Fruit fly (Drosophila melanogaster) whole organism, prepupa: Measurements from ENCODE around the gene amx.
A peak's percentile ranks its signal among the peaks of the same experiment; 100 is the strongest.

Experiments used
- Blimp-1 ChIP-seq: fragments of 200-800 bp; sonication (Bioruptor generic); optimal IDR thresholded peaks from 3 replicates; lab custom pipeline; 2017; ENCODE audit warnings: missing biosample characterization, missing genetic modification characterization, mild to moderate bottlenecking, moderate library complexity, missing genetic modification reagents
- CG10631 ChIP-seq: fragments of 200-800 bp; sonication (Bioruptor generic); optimal IDR thresholded peaks from 2 replicates; lab custom pipeline; 2016; ENCODE audit warnings: missing biosample characterization, missing genetic modification characterization
- CG11762 ChIP-seq: fragments of 200-800 bp; sonication (Bioruptor generic); optimal IDR thresholded peaks from 3 replicates; lab custom pipeline; 2016; ENCODE audit warnings: missing biosample characterization, missing genetic modification characterization; ENCODE audit not compliant: insufficient read depth
- CG11902 ChIP-seq: fragments of 200-800 bp; sonication (Bioruptor generic); optimal IDR thresholded peaks from 3 replicates; lab custom pipeline; 2016; ENCODE audit warnings: missing biosample characterization, missing genetic modification characterization
- CG15336 ChIP-seq: fragments of 200-800 bp; sonication (Bioruptor generic); IDR thresholded peaks from 2 replicates; pipeline ENCODE4 v1.3.6; 2022; ENCODE audit warnings: missing biosample characterization, missing genetic modification characterization
- CG1621 ChIP-seq: fragments of 200-800 bp; sonication (Bioruptor generic); optimal IDR thresholded peaks from 3 replicates; lab custom pipeline; 2018; ENCODE audit warnings: missing biosample characterization, mild to moderate bottlenecking, missing genetic modification characterization
- CG16779 ChIP-seq: fragments of 200-800 bp; sonication (Bioruptor generic); optimal IDR thresholded peaks from 3 replicates; lab custom pipeline; 2017; ENCODE audit warnings: missing biosample characterization, mild to moderate bottlenecking, missing genetic modification characterization
- CG3032 ChIP-seq: fragments of 200-800 bp; optimal IDR thresholded peaks from 2 replicates; lab custom pipeline; 2019; ENCODE audit warnings: missing biosample characterization, mild to moderate bottlenecking, missing genetic modification characterization, moderate library complexity
- CG31627 ChIP-seq: fragments of 200-800 bp; sonication (Bioruptor generic); optimal IDR thresholded peaks from 3 replicates; lab custom pipeline; 2016; ENCODE audit warnings: missing biosample characterization, missing genetic modification characterization
- CG34406 ChIP-seq: fragments of 200-800 bp; sonication (Bioruptor generic); optimal IDR thresholded peaks from 3 replicates; lab custom pipeline; 2016; ENCODE audit warnings: missing biosample characterization, missing genetic modification characterization
- CG3919 ChIP-seq: fragments of 200-800 bp; sonication (Bioruptor generic); optimal IDR thresholded peaks from 3 replicates; lab custom pipeline; 2016; ENCODE audit warnings: missing biosample characterization, missing genetic modification characterization
- CG4318 ChIP-seq: fragments of 200-800 bp; sonication (Bioruptor generic); optimal IDR thresholded peaks from 3 replicates; lab custom pipeline; 2017; ENCODE audit warnings: missing biosample characterization, mild to moderate bottlenecking, missing genetic modification characterization
- CG6163 ChIP-seq: fragments of 200-800 bp; sonication (Bioruptor generic); IDR thresholded peaks from 3 replicates; pipeline ENCODE4 v1.3.6; 2022; ENCODE audit warnings: missing biosample characterization, missing genetic modification characterization
- CG6276 ChIP-seq: fragments of 200-800 bp; sonication (Bioruptor generic); optimal IDR thresholded peaks from 2 replicates; lab custom pipeline; 2017; ENCODE audit warnings: missing biosample characterization, mild to moderate bottlenecking, missing genetic modification characterization
- CG6854 ChIP-seq: fragments of 200-800 bp; sonication (Bioruptor generic); optimal IDR thresholded peaks from 2 replicates; lab custom pipeline; 2017; ENCODE audit warnings: missing biosample characterization, mild to moderate bottlenecking, missing genetic modification characterization
- CG8119 ChIP-seq: fragments of 200-800 bp; sonication (Bioruptor generic); IDR thresholded peaks from 3 replicates; pipeline ENCODE4 v1.3.6; 2022; ENCODE audit warnings: missing biosample characterization, missing genetic modification characterization
- CG8319 ChIP-seq: fragments of 200-800 bp; sonication (Bioruptor generic); optimal IDR thresholded peaks from 3 replicates; lab custom pipeline; 2016; ENCODE audit warnings: missing biosample characterization, missing genetic modification characterization
- CG8632 ChIP-seq: fragments of 200-800 bp; sonication (Bioruptor generic); optimal IDR thresholded peaks from 3 replicates; lab custom pipeline; 2016; ENCODE audit warnings: missing biosample characterization, missing genetic modification characterization
- CG9139 ChIP-seq: fragments of 200-800 bp; sonication (Bioruptor generic); optimal IDR thresholded peaks from 3 replicates; lab custom pipeline; 2017; ENCODE audit warnings: missing biosample characterization, mild to moderate bottlenecking, missing genetic modification characterization
- Eip75B ChIP-seq: fragments of 200-800 bp; sonication (Bioruptor generic); optimal IDR thresholded peaks from 3 replicates; lab custom pipeline; 2016; ENCODE audit warnings: missing biosample characterization, missing genetic modification characterization
- Eip78C ChIP-seq: fragments of 200-800 bp; sonication (Bioruptor generic); peaks from one replicate; lab custom pipeline; 2016; ENCODE audit warnings: missing biosample characterization, missing genetic modification characterization
- Eip93F ChIP-seq: fragments of 200-800 bp; sonication (Bioruptor generic); optimal IDR thresholded peaks from 2 replicates; lab custom pipeline; 2016; ENCODE audit warnings: missing biosample characterization, mild to moderate bottlenecking, missing genetic modification characterization
- Ets21C ChIP-seq: fragments of 200-800 bp; sonication (Bioruptor generic); optimal IDR thresholded peaks from 3 replicates; lab custom pipeline; 2016; ENCODE audit warnings: missing biosample characterization, missing genetic modification characterization
- Ets96B ChIP-seq: fragments of 200-800 bp; optimal IDR thresholded peaks from 2 replicates; lab custom pipeline; 2019; ENCODE audit warnings: missing biosample characterization, mild to moderate bottlenecking, missing genetic modification characterization, moderate library complexity
- Gug ChIP-seq: fragments of 200-800 bp; sonication (Bioruptor generic); IDR thresholded peaks from 2 replicates; pipeline ENCODE4 v1.3.6; 2022; ENCODE audit warnings: missing biosample characterization, missing genetic modification characterization
- Hr38 ChIP-seq: sonication (Bioruptor generic); optimal IDR thresholded peaks from 2 replicates; lab custom pipeline; 2016; ENCODE audit warnings: missing biosample characterization, missing genetic modification characterization
- Hr39 ChIP-seq: fragments of 200-800 bp; sonication (Bioruptor generic); optimal IDR thresholded peaks from 2 replicates; lab custom pipeline; 2016; ENCODE audit warnings: missing biosample characterization, missing genetic modification characterization
- Hr4 ChIP-seq: fragments of 200-800 bp; sonication (Bioruptor generic); optimal IDR thresholded peaks from 3 replicates; lab custom pipeline; 2016; ENCODE audit warnings: missing biosample characterization, missing genetic modification characterization
- Lpt ChIP-seq: fragments of 200-800 bp; sonication (Bioruptor generic); optimal IDR thresholded peaks from 3 replicates; lab custom pipeline; 2016; ENCODE audit warnings: missing biosample characterization, missing genetic modification characterization
- Met ChIP-seq: fragments of 200-800 bp; sonication (Bioruptor generic); optimal IDR thresholded peaks from 3 replicates; lab custom pipeline; 2016; ENCODE audit warnings: missing biosample characterization, missing genetic modification characterization
- Sox102F ChIP-seq: fragments of 200-800 bp; sonication (Bioruptor generic); optimal IDR thresholded peaks from 2 replicates; lab custom pipeline; 2016; ENCODE audit warnings: missing biosample characterization, mild to moderate bottlenecking, missing genetic modification characterization
- Sox14 ChIP-seq: fragments of 200-800 bp; sonication (Bioruptor generic); optimal IDR thresholded peaks from 3 replicates; lab custom pipeline; 2016; ENCODE audit warnings: missing biosample characterization, missing genetic modification characterization
- achi ChIP-seq: fragments of 200-800 bp; sonication (Bioruptor generic); optimal IDR thresholded peaks from 3 replicates; lab custom pipeline; 2016; ENCODE audit warnings: missing biosample characterization, missing genetic modification characterization
- acj6 ChIP-seq: fragments of 200-800 bp; sonication (Bioruptor generic); optimal IDR thresholded peaks from 3 replicates; lab custom pipeline; 2016; ENCODE audit warnings: missing biosample characterization, missing genetic modification characterization
- cyc ChIP-seq: fragments of 200-800 bp; sonication (Bioruptor generic); optimal IDR thresholded peaks from 3 replicates; lab custom pipeline; 2016; ENCODE audit warnings: missing biosample characterization, missing genetic modification characterization
- dac ChIP-seq: fragments of 200-800 bp; sonication (Bioruptor generic); optimal IDR thresholded peaks from 2 replicates; lab custom pipeline; 2017; ENCODE audit warnings: missing biosample characterization, mild to moderate bottlenecking, missing genetic modification characterization
- dsx ChIP-seq: fragments of 200-800 bp; optimal IDR thresholded peaks from 3 replicates; lab custom pipeline; 2019; ENCODE audit warnings: missing biosample characterization, mild to moderate bottlenecking, missing genetic modification characterization, moderate library complexity; ENCODE audit not compliant: poor library complexity, severe bottlenecking
- esn ChIP-seq: fragments of 200-800 bp; sonication (Bioruptor generic); optimal IDR thresholded peaks from 2 replicates; lab custom pipeline; 2016; ENCODE audit warnings: missing biosample characterization, mild to moderate bottlenecking, missing genetic modification characterization, moderate library complexity
- fd59A ChIP-seq: fragments of 200-800 bp; sonication (Bioruptor generic); optimal IDR thresholded peaks from 2 replicates; lab custom pipeline; 2017; ENCODE audit warnings: missing biosample characterization, mild to moderate bottlenecking, missing genetic modification characterization, missing genetic modification reagents
- fd85E ChIP-seq: fragments of 200-800 bp; sonication (Bioruptor generic); optimal IDR thresholded peaks from 3 replicates; lab custom pipeline; 2016; ENCODE audit warnings: missing biosample characterization, missing genetic modification characterization
- fkh ChIP-seq: fragments of 200-800 bp; sonication (Bioruptor generic); optimal IDR thresholded peaks from 3 replicates; lab custom pipeline; 2017; ENCODE audit warnings: missing biosample characterization, mild to moderate bottlenecking, missing genetic modification characterization, moderate library complexity
- lz ChIP-seq: fragments of 200-800 bp; sonication (Bioruptor generic); optimal IDR thresholded peaks from 3 replicates; lab custom pipeline; 2016; ENCODE audit warnings: missing biosample characterization, missing genetic modification characterization
- net ChIP-seq: fragments of 200-800 bp; sonication (Bioruptor generic); optimal IDR thresholded peaks from 3 replicates; lab custom pipeline; 2016; ENCODE audit warnings: missing biosample characterization, missing genetic modification characterization
- pdm3 ChIP-seq: fragments of 200-800 bp; sonication (Bioruptor generic); optimal IDR thresholded peaks from 3 replicates; lab custom pipeline; 2016; ENCODE audit warnings: missing biosample characterization, missing genetic modification characterization
- salr ChIP-seq, 2 experiments: fragments of 200-800 bp; sonication (Bioruptor generic); optimal IDR thresholded peaks; 3 replicates each; lab custom pipeline; 2016 to 2018; ENCODE audit warnings: missing biosample characterization in 2 of 2, missing genetic modification characterization in 2 of 2, mild to moderate bottlenecking in 1 of 2
- spab ChIP-seq: fragments of 200-800 bp; sonication (Bioruptor generic); optimal IDR thresholded peaks from 2 replicates; lab custom pipeline; 2017; ENCODE audit warnings: missing biosample characterization, mild to moderate bottlenecking, missing genetic modification characterization, missing genetic modification reagents
- ss ChIP-seq, 2 experiments: fragments of 200-800 bp; sonication (Bioruptor generic); optimal IDR thresholded peaks; 2 replicates in 1 of 2; 3 replicates in 1 of 2; lab custom pipeline; 2017 to 2018; ENCODE audit warnings: mild to moderate bottlenecking in 2 of 2, missing biosample characterization in 2 of 2, missing genetic modification characterization in 2 of 2, moderate library complexity in 1 of 2
- svp ChIP-seq: fragments of 200-800 bp; sonication (Bioruptor generic); peaks from one replicate; lab custom pipeline; 2016; ENCODE audit warnings: missing biosample characterization, missing genetic modification characterization
- topi ChIP-seq: fragments of 200-800 bp; sonication (Bioruptor generic); optimal IDR thresholded peaks from 3 replicates; lab custom pipeline; 2016; ENCODE audit warnings: missing biosample characterization, missing genetic modification characterization
- vri ChIP-seq: fragments of 200-800 bp; sonication (Bioruptor generic); optimal IDR thresholded peaks from 3 replicates; lab custom pipeline; 2016; ENCODE audit warnings: missing biosample characterization, mild to moderate bottlenecking, missing genetic modification characterization

The amx gene

dm6 chrX:9200234-9200633 lies 46.9 kb downstream of the amx start:
- no peak for TF ChIP-seq pdm3
- no peak for TF ChIP-seq CG3919 (GFP tag; lab: Kevin White, UChicago)
- no peak for TF ChIP-seq CG31627 (GFP tag; lab: Kevin White, UChicago)
- peak; percentile 75 for TF ChIP-seq vri
- no peak for TF ChIP-seq CG11762 (GFP tag; lab: Kevin White, UChicago)

dm6 chrX:9196362-9196761 lies 50.8 kb downstream of the amx start, which contains the start of gene CG12118:
Gene CG12118 (minus strand): TSS chrX:9196414.
- TF ChIP-seq CG6276 (GFP tag; lab: Kevin White, UChicago) (no peak), CG8632 (GFP tag; lab: Kevin White, UChicago) (peak; percentile 69), Hr38 (GFP tag; lab: Kevin White, UChicago) (no peak), Hr39 (GFP tag; lab: Kevin White, UChicago) (peak; percentile 44), CG15336 (GFP tag; lab: Robert Waterston, UW) (peak; percentile 72), Met (GFP tag; lab: Kevin White, UChicago) (peak; percentile 74), net (GFP tag; lab: Kevin White, UChicago) (peak; percentile 52), CG6854 (no peak), spab (GFP tag; lab: Kevin White, UChicago) (no peak), CG11902 (GFP tag; lab: Kevin White, UChicago) (peak; percentile 42), Sox14 (GFP tag; lab: Kevin White, UChicago) (peak; percentile 41), CG16779 (tag; lab: Kevin White, UChicago) (no peak), CG34406 (GFP tag; lab: Kevin White, UChicago) (peak; percentile 69), acj6 (peak; percentile 77), CG3032 (peak; percentile 61), fkh (GFP tag; lab: Kevin White, UChicago) (peak; percentile 50), cyc (GFP tag; lab: Kevin White, UChicago) (peak; percentile 62), esn (GFP tag; lab: Kevin White, UChicago) (peak; percentile 84), Ets96B (tag; lab: Kevin White, UChicago) (peak; percentile 49), fd59A (GFP tag; lab: Kevin White, UChicago) (no peak), Eip93F (GFP tag; lab: Kevin White, UChicago) (peak; percentile 45), Lpt (GFP tag; lab: Kevin White, UChicago) (peak; percentile 66), Ets21C (GFP tag; lab: Kevin White, UChicago) (peak; percentile 53), CG8119 (peak; percentile 67), CG10631 (peak; percentile 83), Hr4 (peak; percentile 65), CG1621 (tag; lab: Kevin White, UChicago) (peak; percentile 18), achi (GFP tag; lab: Kevin White, UChicago) (peak; percentile 75), topi (GFP tag; lab: Kevin White, UChicago) (peak; percentile 69), Gug (GFP tag; lab: Robert Waterston, UW) (peak; percentile 75), dsx (GFP tag; lab: Kevin White, UChicago) (no peak), Sox102F (GFP tag; lab: Kevin White, UChicago) (peak; percentile 74), Eip75B (peak; percentile 53), lz (GFP tag; lab: Kevin White, UChicago) (peak; percentile 71), CG6163 (GFP tag; lab: Robert Waterston, UW) (no peak; the same call in 1 of the 3 replicates), CG4318 (GFP tag; lab: Kevin White, UChicago) (no peak), CG11762 (GFP tag; lab: Kevin White, UChicago) (peak; percentile 5), fd85E (no peak), CG31627 (GFP tag; lab: Kevin White, UChicago) (peak; percentile 53), Blimp-1 (GFP tag; lab: Kevin White, UChicago) (no peak), salr (GFP tag; optimal IDR thresholded peaks at IDR 0.05; lab: Kevin White, UChicago) (peak in 1 of 2 experiments; percentile 31), dac (GFP tag; lab: Kevin White, UChicago) (no peak), svp (GFP tag; lab: Kevin White, UChicago) (no peak), CG9139 (GFP tag; lab: Kevin White, UChicago) (no peak), Eip78C (GFP tag; lab: Kevin White, UChicago) (peak; percentile 87), ss (GFP tag; optimal IDR thresholded peaks at IDR 0.05; lab: Kevin White, UChicago) (no peak), CG8319 (GFP tag; lab: Kevin White, UChicago) (peak; percentile 45)
